Fruit fly (Drosophila melanogaster): ENCODE data around the gene PIG-F.

Gene PIG-F

dm6 chr3L:19590422-19590821 lies 21.8 kb upstream of the PIG-F start, which contains the start of gene CG14100 (continued):
- TF ChIP-seq Ssrp (tag; optimal IDR thresholded peaks at IDR 0.05) (peak; percentile 100), CG17385 (GFP tag; optimal IDR thresholded peaks at IDR 0.05) (peak; percentile 100), Max (GFP tag; optimal IDR thresholded peaks at IDR 0.05) (peak; percentile 100), trem (tag; optimal IDR thresholded peaks at IDR 0.05) (peak; percentile 97), crc (GFP tag; optimal IDR thresholded peaks at IDR 0.05) (peak; percentile 100), tx (GFP tag; optimal IDR thresholded peaks at IDR 0.05) (peak; percentile 100), pum (GFP tag; optimal IDR thresholded peaks at IDR 0.05) (peak; percentile 100), CG2202 (tag; optimal IDR thresholded peaks at IDR 0.05) (peak; percentile 100), HmgD (GFP tag; optimal IDR thresholded peaks at IDR 0.05) (peak; percentile 100), bsh (GFP tag; optimal IDR thresholded peaks at IDR 0.05) (peak; percentile 100), Jarid2 (GFP tag; optimal IDR thresholded peaks at IDR 0.05) (peak; percentile 99), CG6683 (GFP tag; optimal IDR thresholded peaks at IDR 0.05) (peak; percentile 99), CG31365 (tag; optimal IDR thresholded peaks at IDR 0.05) (peak; percentile 97), Hey (tag; optimal IDR thresholded peaks at IDR 0.05) (peak; percentile 100), CG10321 (GFP tag; IDR thresholded peaks at IDR 0.05) (peak; percentile 94), Fer1 (GFP tag; optimal IDR thresholded peaks at IDR 0.05) (peak; percentile 100), Xbp1 (GFP tag; optimal IDR thresholded peaks at IDR 0.05) (peak; percentile 100), CG10543 (GFP tag; optimal IDR thresholded peaks at IDR 0.05) (peak; percentile 100), CG11247 (GFP tag; IDR thresholded peaks at IDR 0.05) (peak; percentile 100), Dbx (GFP tag; IDR thresholded peaks at IDR 0.05) (peak; percentile 100), pnt (GFP tag; optimal IDR thresholded peaks at IDR 0.05) (peak; percentile 100), Oli (tag; optimal IDR thresholded peaks at IDR 0.05) (peak; percentile 100), wek (GFP tag; optimal IDR thresholded peaks at IDR 0.05) (peak; percentile 100), CG12104 (GFP tag; optimal IDR thresholded peaks at IDR 0.05) (peak; percentile 100), pfk (GFP tag; optimal IDR thresholded peaks at IDR 0.05) (peak; percentile 91), sug (tag; optimal IDR thresholded peaks at IDR 0.05) (peak; percentile 100), grau (tag; optimal IDR thresholded peaks at IDR 0.05) (peak; percentile 100), CG2712 (tag; optimal IDR thresholded peaks at IDR 0.05) (peak; percentile 100), CG11695 (GFP tag; IDR thresholded peaks at IDR 0.05) (peak; percentile 100), CG8388 (GFP tag; optimal IDR thresholded peaks at IDR 0.05) (peak; percentile 100), CG4707 (GFP tag; optimal IDR thresholded peaks at IDR 0.05) (peak; percentile 100), CG3838 (GFP tag; optimal IDR thresholded peaks at IDR 0.05) (peak; percentile 100), ftz-f1 (GFP tag; optimal IDR thresholded peaks at IDR 0.05) (peak; percentile 98), Meics (GFP tag; optimal IDR thresholded peaks at IDR 0.05) (peak; percentile 100), Ptx1 (GFP tag; IDR thresholded peaks at IDR 0.05) (peak; percentile 100), Ravus (GFP tag; IDR thresholded peaks at IDR 0.05) (peak; percentile 100), CG1024 (GFP tag; IDR thresholded peaks at IDR 0.05) (peak; percentile 100), pros (GFP tag; optimal IDR thresholded peaks at IDR 0.05) (peak; percentile 98), CG9727 (GFP tag; optimal IDR thresholded peaks at IDR 0.05) (peak; percentile 100), luna (GFP tag; optimal IDR thresholded peaks at IDR 0.05) (peak; percentile 100), CG14667 (GFP tag; IDR thresholded peaks at IDR 0.05) (peak; percentile 100), grn (GFP tag; optimal IDR thresholded peaks at IDR 0.05) (peak; percentile 99), CG16779 (GFP tag; IDR thresholded peaks at IDR 0.05) (peak; percentile 100), CG16863 (GFP tag; optimal IDR thresholded peaks at IDR 0.05) (peak; percentile 100), CG9876 (GFP tag; optimal IDR thresholded peaks at IDR 0.05) (peak; percentile 100), dm (GFP tag; optimal IDR thresholded peaks at IDR 0.05) (peak; percentile 100), aop (GFP tag; IDR thresholded peaks at IDR 0.05) (peak; percentile 100), Hr78 (GFP tag; optimal IDR thresholded peaks at IDR 0.05) (peak in 1 of 2 experiments; percentile 98), hkb (optimal IDR thresholded peaks at IDR 0.05) (no peak), hkb (GFP tag; IDR thresholded peaks at IDR 0.05) (peak; percentile 100), CG1603 (tag; optimal IDR thresholded peaks at IDR 0.05) (peak; percentile 99)

All from whole organism, embryonic.